Worm (Caenorhabditis elegans): ENCODE measurements around the gene H03G16.5.

DNA sequence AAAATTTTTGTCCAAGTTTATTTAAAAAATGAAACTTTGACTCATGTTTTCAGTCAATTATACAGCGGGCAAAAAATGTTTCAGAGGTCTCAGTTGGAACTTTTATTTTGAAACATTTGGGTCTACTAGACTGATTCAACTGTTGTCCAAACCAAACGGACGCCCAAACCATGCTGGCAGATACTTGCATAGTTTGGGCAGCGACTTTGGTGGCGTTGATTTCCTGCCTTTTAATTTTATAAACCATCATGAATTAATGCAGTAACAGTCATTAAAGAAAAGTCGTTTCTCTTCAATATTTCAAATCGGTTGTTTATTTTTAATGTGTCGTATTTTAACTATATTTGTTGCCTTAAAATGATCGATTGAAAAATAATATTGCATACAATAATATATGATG lies 20.4 kb downstream of the H03G16.5 start:
- TF ChIP-seq ceh-36 (tag; optimal IDR thresholded peaks at IDR 0.05) (no peak), ceh-13 (GFP tag; optimal IDR thresholded peaks at IDR 0.05) (no peak), ama-1 (optimal IDR thresholded peaks at IDR 0.05) (no peak), flt-1 (GFP tag; IDR thresholded peaks at IDR 0.05) (no peak), sea-1 (GFP tag; conservative IDR thresholded peaks at IDR 0.05) (no peak), pes-1 (GFP tag; IDR thresholded peaks at IDR 0.05) (no peak), hmg-4 (GFP tag; optimal IDR thresholded peaks at IDR 0.05) (no peak), tbx-11 (GFP tag; IDR thresholded peaks at IDR 0.05) (no peak), hmbx-1 (tag; optimal IDR thresholded peaks at IDR 0.05) (no peak), ets-7 (tag; optimal IDR thresholded peaks at IDR 0.05) (no peak), F13C5.2 (tag; optimal IDR thresholded peaks at IDR 0.05) (no peak)

Measured in whole organism, early embryonic.